Worm (Caenorhabditis elegans) whole organism, midembryonic: ENCODE results near the gene F35H10.6.

Experiments used
- T22C8.4 ChIP-seq: fragments of 200-800 bp; sonication (Bioruptor generic); IDR thresholded peaks from 2 replicates; pipeline ENCODE4 v1.3.6; 2022; ENCODE audit warnings: missing genetic modification characterization, missing compliant biosample characterization
- cog-1 ChIP-seq: sonication (generic microtip); optimal IDR thresholded peaks from 2 replicates; lab custom pipeline; 2016; ENCODE audit warnings: missing genetic modification characterization, missing compliant biosample characterization
- flt-1 ChIP-seq: fragments of 200-800 bp; sonication (Bioruptor generic); IDR thresholded peaks from 2 replicates; pipeline ENCODE4 v1.3.6; 2022; ENCODE audit warnings: missing genetic modification characterization, missing compliant biosample characterization
- klf-2 ChIP-seq: fragments of 200-800 bp; sonication (Bioruptor generic); conservative IDR thresholded peaks from 2 replicates; pipeline ENCODE4 v1.3.6; 2022; ENCODE audit warnings: missing genetic modification reagents, missing genetic modification characterization, missing compliant biosample characterization
- med-1 ChIP-seq: sonication (generic microtip); optimal IDR thresholded peaks from 2 replicates; lab custom pipeline; 2017; ENCODE audit warnings: missing genetic modification characterization, mild to moderate bottlenecking, missing compliant biosample characterization, antibody characterized with exemption, missing genetic modification reagents; ENCODE audit not compliant: insufficient read depth
- ref-1 ChIP-seq: fragments of 200-800 bp; sonication (Bioruptor generic); conservative IDR thresholded peaks from 2 replicates; pipeline ENCODE4 v1.3.6; 2022; ENCODE audit warnings: missing genetic modification reagents, missing genetic modification characterization, missing compliant biosample characterization
- tab-1 ChIP-seq: fragments of 200-800 bp; sonication (Bioruptor generic); IDR thresholded peaks from 2 replicates; pipeline ENCODE4 v1.3.6; 2022; ENCODE audit warnings: missing genetic modification characterization, missing compliant biosample characterization
- ztf-23 ChIP-seq: fragments of 200-800 bp; sonication (Bioruptor generic); IDR thresholded peaks from 2 replicates; pipeline ENCODE4 v1.3.6; 2022; ENCODE audit warnings: missing genetic modification reagents, missing genetic modification characterization, missing compliant biosample characterization
- ztf-29 ChIP-seq: fragments of 200-800 bp; sonication (Bioruptor generic); IDR thresholded peaks from 2 replicates; pipeline ENCODE4 v1.3.6; 2022; ENCODE audit warnings: missing genetic modification reagents, missing genetic modification characterization, missing compliant biosample characterization

The F35H10.6 gene

ce11 chrIV:8291232-8291631 is 8.5 kb upstream of the F35H10.6 start, which contains the start of gene K07H8.2:
Gene K07H8.2 (plus strand): TSS chrIV:8291532.
- TF ChIP-seq ref-1 (GFP tag; lab: Robert Waterston, UW) (no peak), flt-1 (GFP tag; lab: Robert Waterston, UW) (no peak), ztf-23 (GFP tag; lab: Robert Waterston, UW) (no peak), T22C8.4 (GFP tag; lab: Robert Waterston, UW) (no peak), klf-2 (GFP tag; lab: Robert Waterston, UW) (no peak), ztf-29 (GFP tag; lab: Robert Waterston, UW) (no peak), tab-1 (GFP tag; lab: Robert Waterston, UW) (no peak), med-1 (GFP tag; lab: Kevin White, UChicago) (no peak), cog-1 (no peak)

DNA sequence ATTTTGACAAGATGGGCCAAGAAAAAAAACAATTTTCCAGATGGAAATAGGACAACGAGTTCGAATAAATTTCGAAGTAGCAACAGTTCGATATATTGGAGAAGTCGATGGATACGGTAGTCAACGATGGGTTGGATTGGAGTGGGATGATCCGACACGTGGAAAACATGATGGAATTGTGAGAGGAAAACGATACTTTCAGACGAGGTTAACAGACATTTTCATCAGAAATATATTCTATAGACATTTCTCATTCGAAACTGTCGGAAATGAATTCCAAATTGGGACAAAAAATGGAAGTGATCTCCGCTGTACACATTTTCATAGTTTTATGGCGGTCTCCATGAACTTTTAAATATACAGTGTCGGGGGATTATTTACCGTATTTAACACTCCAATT is 5.1 kb upstream of the F35H10.6 start, which contains the start of gene tbce-1:
TSS of gene tbce-1 (plus strand) at position 41 of the 400 bp plus-strand sequence.
- TF ChIP-seq ztf-23 (GFP tag; lab: Robert Waterston, UW): no peak
- TF ChIP-seq med-1 (GFP tag; lab: Kevin White, UChicago): no peak
- TF ChIP-seq flt-1 (GFP tag; lab: Robert Waterston, UW): no peak
- TF ChIP-seq T22C8.4 (GFP tag; lab: Robert Waterston, UW): no peak
- TF ChIP-seq ztf-29 (GFP tag; lab: Robert Waterston, UW): no peak
- no peak for TF ChIP-seq klf-2 (GFP tag; lab: Robert Waterston, UW)
- TF ChIP-seq tab-1 (GFP tag; lab: Robert Waterston, UW): no peak
- TF ChIP-seq cog-1: no peak
- TF ChIP-seq ref-1 (GFP tag; lab: Robert Waterston, UW): no peak

DNA sequence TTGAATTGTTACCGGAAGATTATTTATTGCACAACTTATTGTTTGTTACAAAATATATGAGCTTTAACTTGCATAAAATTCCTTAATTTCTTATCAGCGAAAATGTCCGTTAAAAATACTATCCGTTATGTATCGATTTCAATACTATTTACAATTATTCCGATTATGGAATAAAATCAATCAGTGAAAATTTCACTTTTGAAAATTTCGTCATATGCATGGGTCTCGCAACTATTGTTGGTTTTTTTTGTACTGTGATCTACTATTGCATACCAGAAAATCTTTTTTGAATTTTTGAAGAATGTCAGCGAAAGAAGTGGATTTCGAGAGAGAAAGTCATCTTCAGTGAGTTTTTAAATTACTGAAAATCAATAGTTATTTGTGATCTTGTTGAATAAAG is 2.5 kb upstream of the F35H10.6 start, which contains the start of gene nprl-3:
TSS of gene nprl-3 (plus strand) at position 301 of the 400 bp plus-strand sequence.
- no peak for TF ChIP-seq tab-1 (GFP tag; lab: Robert Waterston, UW)
- no peak for TF ChIP-seq med-1 (GFP tag; lab: Kevin White, UChicago)

ce11 chrIV:8300468-8300867 is 732 bp downstream of the F35H10.6 start, which contains the start of gene F35H10.5:
Gene F35H10.5 (plus strand): TSS chrIV:8300768.
- no peak for TF ChIP-seq T22C8.4 (GFP tag; lab: Robert Waterston, UW)
- no peak for TF ChIP-seq ztf-29 (GFP tag; lab: Robert Waterston, UW)
- no peak for TF ChIP-seq cog-1
- no peak for TF ChIP-seq med-1 (GFP tag; lab: Kevin White, UChicago)
- TF ChIP-seq ref-1 (GFP tag; lab: Robert Waterston, UW): no peak
- TF ChIP-seq tab-1 (GFP tag; lab: Robert Waterston, UW): no peak
- no peak for TF ChIP-seq klf-2 (GFP tag; lab: Robert Waterston, UW)
- no peak for TF ChIP-seq ztf-23 (GFP tag; lab: Robert Waterston, UW)
- no peak for TF ChIP-seq flt-1 (GFP tag; lab: Robert Waterston, UW)

DNA sequence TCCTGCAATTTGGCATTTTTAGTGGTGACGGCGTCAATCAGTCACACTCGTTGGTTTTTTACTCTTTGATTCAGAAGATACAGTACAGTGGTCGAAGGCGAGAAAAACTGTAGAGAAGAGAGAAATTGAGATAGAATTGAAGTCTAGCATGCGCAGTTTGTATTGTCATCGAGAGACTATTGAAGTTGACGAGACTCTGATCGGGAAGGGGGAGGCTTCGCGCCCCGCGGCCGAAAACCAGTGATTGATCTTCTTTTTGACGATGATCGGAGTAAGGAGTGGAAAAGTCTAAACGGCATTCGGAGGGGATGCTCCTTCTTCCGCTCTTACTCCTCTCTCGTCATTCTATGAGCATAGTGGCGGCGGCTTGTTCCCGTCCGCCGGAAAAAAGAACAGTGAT is 2.2 kb downstream of the F35H10.6 start:
- TF ChIP-seq klf-2 (GFP tag; lab: Robert Waterston, UW) (no peak), T22C8.4 (GFP tag; lab: Robert Waterston, UW) (no peak), flt-1 (GFP tag; lab: Robert Waterston, UW) (no peak), ztf-29 (GFP tag; lab: Robert Waterston, UW) (no peak), med-1 (GFP tag; lab: Kevin White, UChicago) (no peak), ref-1 (GFP tag; lab: Robert Waterston, UW) (no peak), tab-1 (GFP tag; lab: Robert Waterston, UW) (no peak), ztf-23 (GFP tag; lab: Robert Waterston, UW) (no peak), cog-1 (no peak)

ce11 chrIV:8302648-8303161 is 3.0 kb downstream of the F35H10.6 start:
- no peak for TF ChIP-seq T22C8.4 (GFP tag; lab: Robert Waterston, UW)
- no peak for TF ChIP-seq cog-1
- no peak for TF ChIP-seq flt-1 (GFP tag; lab: Robert Waterston, UW)
- TF ChIP-seq klf-2 (GFP tag; lab: Robert Waterston, UW): no peak
- TF ChIP-seq med-1 (GFP tag; lab: Kevin White, UChicago): no peak

- TF ChIP-seq tab-1 (GFP tag; lab: Robert Waterston, UW): no peak
- TF ChIP-seq med-1 (GFP tag; lab: Kevin White, UChicago): no peak
- no peak for TF ChIP-seq ztf-23 (GFP tag; lab: Robert Waterston, UW)
- TF ChIP-seq ref-1 (GFP tag; lab: Robert Waterston, UW): no peak
- TF ChIP-seq cog-1: no peak
- no peak for TF ChIP-seq T22C8.4 (GFP tag; lab: Robert Waterston, UW)
- TF ChIP-seq klf-2 (GFP tag; lab: Robert Waterston, UW): no peak
- TF ChIP-seq ztf-29 (GFP tag; lab: Robert Waterston, UW): no peak
- TF ChIP-seq flt-1 (GFP tag; lab: Robert Waterston, UW): no peak
Measured at ce11 chrIV:8303668-8304067, 3.9 kb downstream of the F35H10.6 start, which contains the start of gene vha-5. Gene vha-5 (plus strand): TSS chrIV:8303968.

DNA sequence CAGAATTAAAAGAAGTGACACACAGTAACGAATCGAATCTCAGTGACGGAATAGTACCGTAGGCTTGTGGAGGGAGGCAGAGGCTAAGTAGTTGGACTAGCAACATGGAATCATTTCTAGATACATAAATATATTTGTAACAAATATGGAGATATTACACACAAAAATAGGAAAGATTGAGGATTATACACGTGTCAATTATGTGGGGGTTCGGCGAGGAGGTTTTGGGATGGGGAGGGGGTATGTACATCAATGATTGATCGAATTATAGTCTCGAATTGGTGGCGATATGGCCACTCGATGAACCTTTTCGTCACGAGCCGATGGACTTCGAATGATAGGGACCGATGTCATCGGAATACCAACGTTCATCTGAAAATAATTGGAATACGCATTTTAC is 7.7 kb downstream of the F35H10.6 start:
- TF ChIP-seq tab-1 (GFP tag; lab: Robert Waterston, UW) (no peak), klf-2 (GFP tag; lab: Robert Waterston, UW) (no peak), ztf-23 (GFP tag; lab: Robert Waterston, UW) (no peak), flt-1 (GFP tag; lab: Robert Waterston, UW) (no peak), ztf-29 (GFP tag; lab: Robert Waterston, UW) (no peak), T22C8.4 (GFP tag; lab: Robert Waterston, UW) (no peak), med-1 (GFP tag; lab: Kevin White, UChicago) (no peak), ref-1 (GFP tag; lab: Robert Waterston, UW) (no peak), cog-1 (no peak)

DNA sequence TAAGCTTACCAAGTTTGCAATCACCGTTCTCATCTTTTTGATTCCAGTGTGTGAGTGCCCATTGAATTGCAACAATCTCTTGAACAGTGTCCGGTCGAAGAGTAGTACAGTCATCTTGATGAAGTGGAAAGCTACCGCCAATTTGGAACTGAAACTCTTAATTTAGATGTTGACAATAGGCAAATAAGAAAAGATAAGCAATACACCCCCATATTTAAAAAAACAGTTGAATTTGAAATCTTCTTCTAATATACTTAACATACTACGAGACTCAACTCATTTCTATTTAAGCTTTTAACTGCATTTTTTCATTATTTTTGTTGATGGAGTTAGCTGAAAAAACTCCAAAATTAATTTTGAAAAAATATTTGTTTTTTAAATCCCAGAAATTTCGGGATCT is 12.4 kb downstream of the F35H10.6 start:
- TF ChIP-seq tab-1 (GFP tag; lab: Robert Waterston, UW) (no peak), cog-1 (no peak), ztf-23 (GFP tag; lab: Robert Waterston, UW) (no peak), klf-2 (GFP tag; lab: Robert Waterston, UW) (no peak), med-1 (GFP tag; lab: Kevin White, UChicago) (no peak), ztf-29 (GFP tag; lab: Robert Waterston, UW) (no peak), T22C8.4 (GFP tag; lab: Robert Waterston, UW) (no peak), flt-1 (GFP tag; lab: Robert Waterston, UW) (no peak), ref-1 (GFP tag; lab: Robert Waterston, UW) (no peak)
